Fruit fly (Drosophila melanogaster) S2 (cell line): ENCODE data around the gene Uxt.

Experiments used
- CG8478 ChIP-seq: fragments of >200 bp; optimal IDR thresholded peaks from 2 replicates; lab custom pipeline; 2018
- CTCF ChIP-seq, 2 experiments: fragments of >200 bp; optimal IDR thresholded peaks; 2 replicates each; lab custom pipeline; 2018

DNA sequence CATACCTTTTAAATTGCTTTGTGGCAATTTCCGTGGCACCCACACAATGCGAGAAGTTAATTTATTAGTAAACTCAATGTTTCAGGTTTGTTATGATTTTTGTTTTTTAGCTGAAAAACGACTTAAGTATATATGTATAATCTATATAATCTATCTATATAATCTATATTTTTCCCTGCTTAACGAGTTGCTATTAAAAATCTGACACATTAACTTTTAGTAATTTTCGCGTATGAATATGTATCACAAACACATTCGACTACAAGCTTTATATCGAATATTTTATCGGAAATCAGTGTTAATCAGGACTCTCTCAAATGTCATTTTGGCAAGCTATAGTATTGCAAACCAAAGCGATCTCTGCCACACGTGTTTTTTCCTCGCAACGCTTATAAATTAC is 41.1 kb downstream of the Uxt start, which contains the start of gene CG15262:
- no peak for TF ChIP-seq CTCF (optimal IDR thresholded peaks at IDR 0.05; lab: Kevin White, UChicago)
- no peak for TF ChIP-seq CG8478 (lab: Kevin White, UChicago)
